Worm (Caenorhabditis elegans) whole organism, mixed stage, embryonic: ENCODE measurements around the gene hmg-12.

Source experiments
- M03D4.4 ChIP-seq: sonication (generic microtip); optimal IDR thresholded peaks from 2 replicates; lab custom pipeline; 2017; ENCODE audit warnings: mild to moderate bottlenecking, missing genetic modification characterization, missing compliant biosample characterization
- blmp-1 ChIP-seq: fragments of 150-350 bp; optimal IDR thresholded peaks from 2 replicates; lab custom pipeline; 2014; ENCODE audit warnings: missing biosample characterization, missing genetic modification characterization
- ces-1 ChIP-seq: fragments of 150-350 bp; optimal IDR thresholded peaks from 2 replicates; lab custom pipeline; 2014; ENCODE audit warnings: missing biosample characterization, missing genetic modification reagents, missing genetic modification characterization
- mab-5 ChIP-seq: fragments of 150-350 bp; optimal IDR thresholded peaks from 2 replicates; lab custom pipeline; 2014; ENCODE audit warnings: missing biosample characterization, missing genetic modification characterization
- nhr-237 ChIP-seq: fragments of 150-350 bp; optimal IDR thresholded peaks from 2 replicates; lab custom pipeline; 2014; ENCODE audit warnings: missing biosample characterization, missing genetic modification characterization
- nhr-76 ChIP-seq: sonication (generic microtip); optimal IDR thresholded peaks from 2 replicates; lab custom pipeline; 2017; ENCODE audit warnings: missing biosample characterization, missing genetic modification characterization
- pha-4 ChIP-seq: fragments of 150-350 bp; optimal IDR thresholded peaks from 2 replicates; lab custom pipeline; 2018; ENCODE audit warnings: missing biosample characterization, missing genetic modification reagents, missing genetic modification characterization
- sptf-1 ChIP-seq: sonication (generic microtip); optimal IDR thresholded peaks from 2 replicates; lab custom pipeline; 2017; ENCODE audit warnings: mild to moderate bottlenecking, missing genetic modification characterization, moderate library complexity, missing compliant biosample characterization
- unc-39 ChIP-seq: fragments of 150-350 bp; optimal IDR thresholded peaks from 2 replicates; lab custom pipeline; 2014; ENCODE audit warnings: missing biosample characterization, missing genetic modification characterization
- unc-62 ChIP-seq: fragments of 150-350 bp; optimal IDR thresholded peaks from 2 replicates; lab custom pipeline; 2014; ENCODE audit warnings: missing biosample characterization, missing genetic modification reagents, missing genetic modification characterization
- ztf-11 ChIP-seq: fragments of 150-350 bp; optimal IDR thresholded peaks from 2 replicates; lab custom pipeline; 2014; ENCODE audit warnings: missing biosample characterization, missing genetic modification characterization

- no peak for TF ChIP-seq nhr-237 (tag; lab: Kevin White, UChicago)
- TF ChIP-seq unc-39 (tag; lab: Kevin White, UChicago): no peak
- TF ChIP-seq M03D4.4 (tag; lab: Kevin White, UChicago): no peak
- no peak for TF ChIP-seq unc-62 (GFP tag; lab: Kevin White, UChicago)
- TF ChIP-seq ces-1 (GFP tag; lab: Kevin White, UChicago): no peak
- no peak for TF ChIP-seq ztf-11
- TF ChIP-seq nhr-76 (tag; lab: Kevin White, UChicago): no peak
- no peak for TF ChIP-seq sptf-1
- TF ChIP-seq mab-5 (tag; lab: Kevin White, UChicago): no peak
- TF ChIP-seq pha-4: no peak
- no peak for TF ChIP-seq blmp-1 (tag; lab: Kevin White, UChicago)
Measured at ce11 chrII:11914304-11914703, 2.0 kb upstream of the hmg-12 start, which contains the start of gene ZK930.7.
